Fruit fly (Drosophila melanogaster) whole organism, embryonic: ENCODE data around the gene MAPk-Ak2.

Experiments used
- Adf1 ChIP-seq: fragments of 200-800 bp; sonication (Bioruptor generic); IDR thresholded peaks from 2 replicates; pipeline ENCODE4 v1.3.6; 2022; ENCODE audit warnings: missing biosample characterization, missing genetic modification characterization
- Antp ChIP-seq: fragments of 200-800 bp; sonication (Bioruptor generic); optimal IDR thresholded peaks from 3 replicates; lab custom pipeline; 2016; ENCODE audit warnings: missing biosample characterization, missing genetic modification characterization
- Awh ChIP-seq: fragments of 200-800 bp; sonication (Bioruptor generic); IDR thresholded peaks from 2 replicates; pipeline ENCODE4, ENCODE4 v1.3.6; 2022; ENCODE audit warnings: missing biosample characterization, missing genetic modification characterization
- Bdp1 ChIP-seq: fragments of 200-800 bp; sonication (Bioruptor generic); optimal IDR thresholded peaks from 3 replicates; lab custom pipeline; 2016; ENCODE audit warnings: missing biosample characterization, missing genetic modification characterization
- CG10321 ChIP-seq: fragments of 200-800 bp; sonication (Bioruptor generic); IDR thresholded peaks from 2 replicates; pipeline ENCODE4 v1.3.6; 2022; ENCODE audit warnings: missing biosample characterization, missing genetic modification characterization
- CG11247 ChIP-seq: fragments of 200-800 bp; sonication (Bioruptor generic); IDR thresholded peaks from 2 replicates; pipeline ENCODE4 v1.3.6; 2022; ENCODE audit warnings: missing biosample characterization, missing genetic modification characterization
- CG12071 ChIP-seq: fragments of 200-800 bp; sonication (Bioruptor generic); optimal IDR thresholded peaks from 3 replicates; lab custom pipeline; 2018; ENCODE audit warnings: missing biosample characterization, mild to moderate bottlenecking, missing genetic modification characterization
- CG12155 ChIP-seq: fragments of 200-800 bp; sonication (Bioruptor generic); optimal IDR thresholded peaks from 3 replicates; lab custom pipeline; 2016; ENCODE audit warnings: missing biosample characterization, missing genetic modification characterization
- CG12942 ChIP-seq: fragments of 200-800 bp; sonication (Bioruptor generic); optimal IDR thresholded peaks from 3 replicates; lab custom pipeline; 2016; ENCODE audit warnings: missing biosample characterization, missing genetic modification characterization
- CG14050 ChIP-seq: fragments of 200-800 bp; sonication (Bioruptor generic); IDR thresholded peaks from 3 replicates; pipeline ENCODE4 v1.3.6; 2022; ENCODE audit warnings: missing biosample characterization, missing genetic modification characterization
- CG15479 ChIP-seq: fragments of 200-800 bp; sonication (Bioruptor generic); optimal IDR thresholded peaks from 3 replicates; lab custom pipeline; 2019; ENCODE audit warnings: missing biosample characterization, mild to moderate bottlenecking, missing genetic modification characterization, moderate library complexity
- CG1602 ChIP-seq: fragments of 200-800 bp; sonication (Bioruptor generic); optimal IDR thresholded peaks from 3 replicates; lab custom pipeline; 2016; ENCODE audit warnings: missing biosample characterization, missing genetic modification characterization
- CG1603 ChIP-seq: fragments of 200-800 bp; sonication (Bioruptor generic); optimal IDR thresholded peaks from 2 replicates; lab custom pipeline; 2019; ENCODE audit warnings: missing biosample characterization, mild to moderate bottlenecking, missing genetic modification characterization, moderate library complexity
- CG17912 ChIP-seq: fragments of 200-800 bp; sonication (Bioruptor generic); optimal IDR thresholded peaks from 2 replicates; lab custom pipeline; 2018; ENCODE audit warnings: missing biosample characterization, mild to moderate bottlenecking, missing genetic modification characterization
- CG2199 ChIP-seq: fragments of 200-800 bp; sonication (Bioruptor generic); IDR thresholded peaks from 3 replicates; pipeline ENCODE4 v1.3.6; 2022; ENCODE audit warnings: missing biosample characterization, missing genetic modification characterization
- CG2712 ChIP-seq: fragments of 200-800 bp; optimal IDR thresholded peaks from 3 replicates; lab custom pipeline; 2019; ENCODE audit warnings: missing biosample characterization, mild to moderate bottlenecking, missing genetic modification characterization, moderate library complexity
- CG5953 ChIP-seq: fragments of 200-800 bp; sonication (Bioruptor generic); IDR thresholded peaks from 2 replicates; pipeline ENCODE4 v1.3.6; 2022; ENCODE audit warnings: missing biosample characterization, missing genetic modification characterization
- CG7963 ChIP-seq: fragments of 200-800 bp; sonication (Bioruptor generic); IDR thresholded peaks from 3 replicates; pipeline ENCODE4 v1.3.6; 2022; ENCODE audit warnings: missing biosample characterization, missing genetic modification characterization; ENCODE audit not compliant: partially characterized antibody
- CG8281 ChIP-seq: fragments of 200-800 bp; sonication (Bioruptor generic); optimal IDR thresholded peaks from 2 replicates; lab custom pipeline; 2018; ENCODE audit warnings: missing biosample characterization, mild to moderate bottlenecking, missing genetic modification characterization, moderate library complexity
- CG8290 ChIP-seq, 3 experiments: fragments of 200-800 bp; sonication (Bioruptor generic); optimal IDR thresholded peaks; 2 replicates each; lab custom pipeline; 2016 to 2019; ENCODE audit warnings: missing biosample characterization in 3 of 3, missing genetic modification characterization in 3 of 3, mild to moderate bottlenecking in 2 of 3, moderate library complexity in 1 of 3
- CG9215 ChIP-seq: fragments of 200-800 bp; sonication (Bioruptor generic); IDR thresholded peaks from 2 replicates; pipeline ENCODE4 v1.3.6; 2022; ENCODE audit warnings: missing biosample characterization, missing genetic modification characterization
- CG9609 ChIP-seq: fragments of 200-800 bp; sonication (Bioruptor generic); optimal IDR thresholded peaks from 3 replicates; lab custom pipeline; 2016; ENCODE audit warnings: missing biosample characterization, missing genetic modification characterization
- Deaf1 ChIP-seq: fragments of 200-800 bp; optimal IDR thresholded peaks from 3 replicates; lab custom pipeline; 2019; ENCODE audit warnings: missing biosample characterization, mild to moderate bottlenecking, missing genetic modification characterization, moderate library complexity
- Dek ChIP-seq: fragments of 200-800 bp; sonication (Bioruptor generic); optimal IDR thresholded peaks from 3 replicates; lab custom pipeline; 2019; ENCODE audit warnings: missing biosample characterization, mild to moderate bottlenecking, missing genetic modification characterization, moderate library complexity
- Meics ChIP-seq: fragments of 200-800 bp; sonication (Bioruptor generic); optimal IDR thresholded peaks from 2 replicates; lab custom pipeline; 2017; ENCODE audit warnings: missing biosample characterization, mild to moderate bottlenecking, missing genetic modification characterization
- Mrtf ChIP-seq: fragments of 200-800 bp; sonication (Bioruptor generic); IDR thresholded peaks from 3 replicates; pipeline ENCODE4 v1.3.6; 2022; ENCODE audit warnings: missing biosample characterization, missing genetic modification characterization
- Ptx1 ChIP-seq: fragments of 200-800 bp; sonication (Bioruptor generic); IDR thresholded peaks from 2 replicates; pipeline ENCODE4 v1.3.6; 2022; ENCODE audit warnings: missing biosample characterization, missing genetic modification characterization
- Rx ChIP-seq: fragments of 200-800 bp; sonication (Bioruptor generic); IDR thresholded peaks from 2 replicates; pipeline ENCODE4 v1.3.6; 2022; ENCODE audit warnings: missing biosample characterization, missing genetic modification characterization
- Six4 ChIP-seq: fragments of 200-800 bp; sonication (Bioruptor generic); optimal IDR thresholded peaks from 2 replicates; lab custom pipeline; 2016; ENCODE audit warnings: missing biosample characterization, missing genetic modification characterization
- Xbp1 ChIP-seq: fragments of 200-800 bp; sonication (Bioruptor generic); optimal IDR thresholded peaks from 3 replicates; lab custom pipeline; 2016; ENCODE audit warnings: missing biosample characterization, mild to moderate bottlenecking, missing genetic modification characterization
- abd-A ChIP-seq: fragments of 200-800 bp; sonication (Bioruptor generic); optimal IDR thresholded peaks from 3 replicates; lab custom pipeline; 2019; ENCODE audit warnings: missing biosample characterization, mild to moderate bottlenecking, missing genetic modification characterization, moderate library complexity
- ato ChIP-seq: fragments of 200-800 bp; sonication (Bioruptor generic); IDR thresholded peaks from 2 replicates; pipeline ENCODE4 v1.3.6; 2022; ENCODE audit warnings: missing biosample characterization, missing genetic modification characterization; ENCODE audit not compliant: partially characterized antibody
- ci ChIP-seq: fragments of 200-800 bp; sonication (Bioruptor generic); IDR thresholded peaks from 3 replicates; pipeline ENCODE4 v1.3.6; 2022; ENCODE audit warnings: missing biosample characterization, missing genetic modification characterization
- dpn ChIP-seq, 2 experiments: fragments of 200-800 bp; sonication (Bioruptor generic); optimal IDR thresholded peaks; 3 replicates each; lab custom pipeline; 2016; ENCODE audit warnings: missing biosample characterization in 2 of 2, missing genetic modification characterization in 2 of 2
- esg ChIP-seq: fragments of 200-800 bp; sonication (Bioruptor generic); conservative IDR thresholded peaks from 2 replicates; pipeline ENCODE4 v1.3.6; 2022; ENCODE audit warnings: missing biosample characterization, missing genetic modification characterization
- ewg ChIP-seq: fragments of 200-800 bp; sonication (Bioruptor generic); optimal IDR thresholded peaks from 3 replicates; lab custom pipeline; 2017; ENCODE audit warnings: mild to moderate bottlenecking, missing biosample characterization, missing genetic modification reagents, missing genetic modification characterization
- grau ChIP-seq: fragments of 200-800 bp; optimal IDR thresholded peaks from 3 replicates; lab custom pipeline; 2019; ENCODE audit warnings: missing biosample characterization, mild to moderate bottlenecking, missing genetic modification characterization, moderate library complexity
- grn ChIP-seq: fragments of 200-800 bp; sonication (Bioruptor generic); optimal IDR thresholded peaks from 3 replicates; lab custom pipeline; 2017; ENCODE audit warnings: missing biosample characterization, missing genetic modification characterization
- gsb-n ChIP-seq: fragments of 200-800 bp; sonication (Bioruptor generic); optimal IDR thresholded peaks from 3 replicates; lab custom pipeline; 2018; ENCODE audit warnings: missing biosample characterization, mild to moderate bottlenecking, missing genetic modification characterization
- kni ChIP-seq: fragments of 200-800 bp; sonication (Bioruptor generic); optimal IDR thresholded peaks from 3 replicates; lab custom pipeline; 2017; ENCODE audit warnings: mild to moderate bottlenecking, missing biosample characterization, missing genetic modification reagents, missing genetic modification characterization
- mam ChIP-seq: fragments of 200-800 bp; sonication (Bioruptor generic); optimal IDR thresholded peaks from 3 replicates; lab custom pipeline; 2016; ENCODE audit warnings: missing biosample characterization, missing genetic modification characterization
- nerfin-1 ChIP-seq: fragments of 200-800 bp; sonication (Bioruptor generic); optimal IDR thresholded peaks from 3 replicates; lab custom pipeline; 2019; ENCODE audit warnings: missing biosample characterization, mild to moderate bottlenecking, missing genetic modification characterization, moderate library complexity
- nerfin-2 ChIP-seq: fragments of 200-800 bp; sonication (Bioruptor generic); IDR thresholded peaks from 2 replicates; pipeline ENCODE4 v1.3.6; 2022; ENCODE audit warnings: missing biosample characterization, missing genetic modification characterization; ENCODE audit not compliant: partially characterized antibody
- org-1 ChIP-seq: fragments of 200-800 bp; sonication (Bioruptor generic); optimal IDR thresholded peaks from 2 replicates; lab custom pipeline; 2017; ENCODE audit warnings: missing biosample characterization, missing genetic modification characterization
- ranshi ChIP-seq: fragments of 200-800 bp; sonication (Bioruptor generic); IDR thresholded peaks from 2 replicates; pipeline ENCODE4 v1.3.6; 2022; ENCODE audit warnings: missing biosample characterization, missing genetic modification characterization
- repo ChIP-seq: fragments of 200-800 bp; sonication (Bioruptor generic); optimal IDR thresholded peaks from 2 replicates; lab custom pipeline; 2016; ENCODE audit warnings: missing biosample characterization, missing genetic modification characterization
- sens-2 ChIP-seq: fragments of 200-800 bp; sonication (Bioruptor generic); IDR thresholded peaks from 2 replicates; pipeline ENCODE4 v1.3.6; 2022; ENCODE audit warnings: missing biosample characterization, missing genetic modification characterization
- sisA ChIP-seq: fragments of 200-800 bp; sonication (Bioruptor generic); IDR thresholded peaks from 2 replicates; pipeline ENCODE4 v1.3.6; 2022; ENCODE audit warnings: missing biosample characterization, missing genetic modification characterization
- sr ChIP-seq: fragments of 200-800 bp; sonication (Bioruptor generic); IDR thresholded peaks from 3 replicates; pipeline ENCODE4 v1.3.6; 2022; ENCODE audit warnings: missing biosample characterization, missing genetic modification characterization
- zfh1 ChIP-seq: fragments of 200-800 bp; sonication (Bioruptor generic); IDR thresholded peaks from 3 replicates; pipeline ENCODE4 v1.3.6; 2022; ENCODE audit warnings: missing biosample characterization, missing genetic modification characterization

The MAPk-Ak2 gene

dm6 chrX:5737157-5737556 lies 26.8 kb downstream of the MAPk-Ak2 start (continued):
- TF ChIP-seq Bdp1 (no peak), Dek (tag; lab: Kevin White, UChicago) (no peak), CG2712 (tag; lab: Kevin White, UChicago) (no peak), esg (GFP tag; lab: Robert Waterston, UW) (0 out of 2 replicates have a peak, but pooled peaks have one; percentile 14), CG17912 (GFP tag; lab: Kevin White, UChicago) (no peak), CG8281 (tag; lab: Kevin White, UChicago) (no peak), ci (GFP tag; lab: Robert Waterston, UW) (peak; percentile 69; the same call in 2 of the 3 replicates), grn (GFP tag; lab: Kevin White, UChicago) (no peak), CG14050 (GFP tag; lab: Robert Waterston, UW) (0 out of 3 replicates have a peak, but pooled peaks have one; percentile 16), CG7963 (GFP tag; lab: Robert Waterston, UW) (no peak), CG12155 (GFP tag; lab: Kevin White, UChicago) (peak; percentile 12), CG10321 (0 out of 2 replicates have a peak, but pooled peaks have one; percentile 23), gsb-n (tag; lab: Kevin White, UChicago) (no peak), CG5953 (GFP tag; lab: Robert Waterston, UW) (0 out of 2 replicates have a peak, but pooled peaks have one; percentile 4), ato (GFP tag; lab: Robert Waterston, UW) (no peak), sens-2 (GFP tag; lab: Robert Waterston, UW) (no peak), Deaf1 (tag; lab: Kevin White, UChicago) (peak; percentile 20), sisA (GFP tag; lab: Robert Waterston, UW) (peak; percentile 32; the same call in 1 of the 2 replicates), CG11247 (0 out of 2 replicates have a peak, but pooled peaks have one; percentile 38), CG9609 (no peak), CG12071 (GFP tag; lab: Kevin White, UChicago) (peak; percentile 4), Awh (GFP tag; lab: Robert Waterston, UW) (no peak), mam (GFP tag; lab: Kevin White, UChicago) (peak; percentile 8), org-1 (GFP tag; lab: Kevin White, UChicago) (no peak), ranshi (GFP tag; lab: Robert Waterston, UW) (0 out of 2 replicates have a peak, but pooled peaks have one; percentile 34), Ptx1 (GFP tag; lab: Robert Waterston, UW) (0 out of 2 replicates have a peak, but pooled peaks have one; percentile 24), dpn (GFP tag; optimal IDR thresholded peaks at IDR 0.05; lab: Kevin White, UChicago) (peak in 1 of 2 experiments; percentile 10), repo (no peak), kni (GFP tag; lab: Kevin White, UChicago) (no peak), CG2199 (GFP tag; lab: Robert Waterston, UW) (no peak), Mrtf (peak; percentile 50; the same call in 1 of the 3 replicates), nerfin-1 (tag; lab: Kevin White, UChicago) (no peak), Antp (peak; percentile 42), Meics (peak; percentile 31), sr (GFP tag; lab: Robert Waterston, UW) (peak; percentile 82; the same call in 2 of the 3 replicates), nerfin-2 (GFP tag; lab: Robert Waterston, UW) (no peak), CG15479 (GFP tag; lab: Kevin White, UChicago) (no peak), CG9215 (GFP tag; lab: Robert Waterston, UW) (peak; percentile 12; the same call in 1 of the 2 replicates), abd-A (tag; lab: Kevin White, UChicago) (peak; percentile 8), Adf1 (GFP tag; lab: Robert Waterston, UW) (peak; percentile 81), CG12942 (peak; percentile 8), Xbp1 (GFP tag; lab: Kevin White, UChicago) (peak; percentile 6), CG1603 (tag; lab: Kevin White, UChicago) (peak; percentile 18), Six4 (GFP tag; lab: Kevin White, UChicago) (no peak), ewg (GFP tag; lab: Kevin White, UChicago) (peak; percentile 34), Rx (GFP tag; lab: Robert Waterston, UW) (no peak), CG1602 (GFP tag; lab: Kevin White, UChicago) (no peak), CG8290 (GFP tag; optimal IDR thresholded peaks at IDR 0.05; lab: Kevin White, UChicago) (no peak), CG8290 (tag; optimal IDR thresholded peaks at IDR 0.05; lab: Kevin White, UChicago) (peak in 1 of 2 experiments; percentile 61), grau (tag; lab: Kevin White, UChicago) (peak; percentile 16), zfh1 (GFP tag; lab: Robert Waterston, UW) (peak; percentile 50; the same call in 2 of the 3 replicates)
